Worm (Caenorhabditis elegans) whole organism, L4 larva: Measurements from ENCODE around the gene trpp-3.

Experiments
- R02D3.7 ChIP-seq: fragments of 150-350 bp; sonication (generic microtip); optimal IDR thresholded peaks from 3 replicates; lab custom pipeline; 2014; ENCODE audit warnings: missing biosample characterization, missing genetic modification characterization
- T20F7.1 ChIP-seq: fragments of 200-800 bp; sonication (Bioruptor generic); optimal IDR thresholded peaks from 2 replicates; lab custom pipeline; 2018; ENCODE audit warnings: mild to moderate bottlenecking, missing genetic modification characterization, missing compliant biosample characterization
- T26A8.4 ChIP-seq: fragments of 200-800 bp; sonication (Bioruptor generic); IDR thresholded peaks from 2 replicates; pipeline ENCODE4 v1.3.6; 2022; ENCODE audit warnings: missing genetic modification characterization, missing compliant biosample characterization
- Y105C5A.15 ChIP-seq: fragments of 200-800 bp; sonication (Bioruptor generic); IDR thresholded peaks from 2 replicates; pipeline ENCODE4 v1.3.6; 2022; ENCODE audit warnings: missing genetic modification characterization, missing compliant biosample characterization
- aha-1 ChIP-seq: fragments of 150-350 bp; peaks from one replicate; lab custom pipeline; 2014; ENCODE audit warnings: missing biosample characterization, missing genetic modification characterization
- aly-2 ChIP-seq: sonication (generic microtip); optimal IDR thresholded peaks from 2 replicates; lab custom pipeline; 2018; ENCODE audit warnings: missing biosample characterization, missing genetic modification characterization
- arid-1 ChIP-seq: fragments of 200-800 bp; sonication (Bioruptor generic); conservative IDR thresholded peaks from 2 replicates; pipeline ENCODE4 v1.3.6; 2022; ENCODE audit warnings: missing genetic modification reagents, missing genetic modification characterization, missing compliant biosample characterization
- attf-4 ChIP-seq: sonication (generic microtip); optimal IDR thresholded peaks from 3 replicates; lab custom pipeline; 2017; ENCODE audit warnings: missing biosample characterization, missing genetic modification characterization
- ceh-32 ChIP-seq: sonication (generic microtip); optimal IDR thresholded peaks from 2 replicates; lab custom pipeline; 2016; ENCODE audit warnings: mild to moderate bottlenecking, missing genetic modification characterization, missing compliant biosample characterization; ENCODE audit not compliant: poor library complexity
- ceh-62 ChIP-seq: sonication (generic microtip); optimal IDR thresholded peaks from 2 replicates; lab custom pipeline; 2017; ENCODE audit warnings: missing biosample characterization, missing genetic modification characterization
- ces-1 ChIP-seq: fragments of 150-350 bp; sonication (generic microtip); optimal IDR thresholded peaks from 4 replicates; lab custom pipeline; 2014; ENCODE audit warnings: missing biosample characterization, missing genetic modification reagents, missing genetic modification characterization
- cey-2 ChIP-seq: sonication (generic microtip); optimal IDR thresholded peaks from 3 replicates; lab custom pipeline; 2017; ENCODE audit warnings: missing genetic modification characterization, mild to moderate bottlenecking, missing compliant biosample characterization, antibody characterized with exemption, borderline replicate concordance; ENCODE audit not compliant: insufficient read depth
- dmd-6 ChIP-seq: fragments of 200-800 bp; sonication (Bioruptor generic); IDR thresholded peaks from 2 replicates; pipeline ENCODE4 v1.3.6; 2022; ENCODE audit warnings: missing genetic modification reagents, missing genetic modification characterization, missing compliant biosample characterization
- dmd-8 ChIP-seq: fragments of 200-800 bp; sonication (Bioruptor generic); IDR thresholded peaks from 2 replicates; pipeline ENCODE4 v1.3.6; 2022; ENCODE audit warnings: missing genetic modification characterization, missing compliant biosample characterization
- dmd-9 ChIP-seq: fragments of 200-800 bp; sonication (Bioruptor generic); IDR thresholded peaks from 2 replicates; pipeline ENCODE4 v1.3.6; 2022; ENCODE audit warnings: missing genetic modification reagents, missing genetic modification characterization, missing compliant biosample characterization
- dpl-1 ChIP-seq: fragments of 150-350 bp; optimal IDR thresholded peaks from 2 replicates; lab custom pipeline; 2014; ENCODE audit warnings: missing biosample characterization, missing genetic modification reagents, missing genetic modification characterization
- dve-1 ChIP-seq: sonication (generic microtip); optimal IDR thresholded peaks from 2 replicates; lab custom pipeline; 2017; ENCODE audit warnings: antibody characterized with exemption, mild to moderate bottlenecking, missing genetic modification characterization, missing compliant biosample characterization; ENCODE audit not compliant: insufficient read depth
- egl-27 ChIP-seq: sonication (generic microtip); optimal IDR thresholded peaks from 3 replicates; lab custom pipeline; 2017; ENCODE audit warnings: missing biosample characterization, missing genetic modification reagents, missing genetic modification characterization
- fkh-10 ChIP-seq: fragments of 150-350 bp; optimal IDR thresholded peaks from 2 replicates; lab custom pipeline; 2014; ENCODE audit warnings: missing biosample characterization, missing genetic modification reagents, missing genetic modification characterization
- gei-8 ChIP-seq: fragments of 200-800 bp; sonication (Bioruptor generic); optimal IDR thresholded peaks from 2 replicates; lab custom pipeline; 2018; ENCODE audit warnings: mild to moderate bottlenecking, missing genetic modification characterization, missing compliant biosample characterization
- hif-1 ChIP-seq, 2 experiments: sonication (generic microtip); optimal IDR thresholded peaks; 2 replicates each; lab custom pipeline; 2016 to 2017; ENCODE audit warnings: missing compliant biosample characterization in 2 of 2, missing genetic modification characterization in 2 of 2, missing genetic modification reagents in 2 of 2, missing genotype in 2 of 2, mild to moderate bottlenecking in 1 of 2
- hlh-30 ChIP-seq: sonication (generic microtip); optimal IDR thresholded peaks from 2 replicates; lab custom pipeline; 2017; ENCODE audit warnings: antibody characterized with exemption, mild to moderate bottlenecking, missing genetic modification characterization, missing compliant biosample characterization; ENCODE audit not compliant: insufficient read depth
- lin-1 ChIP-seq: fragments of 200-800 bp; sonication (Bioruptor generic); IDR thresholded peaks from 2 replicates; pipeline ENCODE4 v1.3.6; 2022; ENCODE audit warnings: missing genetic modification reagents, missing genetic modification characterization, missing compliant biosample characterization
- lin-29 ChIP-seq: fragments of 200-800 bp; sonication (Bioruptor generic); IDR thresholded peaks from 2 replicates; pipeline ENCODE4 v1.3.6; 2022; ENCODE audit warnings: missing genetic modification reagents, missing genetic modification characterization, missing compliant biosample characterization
- madf-5 ChIP-seq, 2 experiments: fragments of 200-800 bp; sonication (Bioruptor generic); IDR thresholded peaks; 2 replicates each; pipeline ENCODE4 v1.3.6; 2022; ENCODE audit warnings: missing compliant biosample characterization in 2 of 2, missing genetic modification characterization in 2 of 2
- mep-1 ChIP-seq: fragments of 150-350 bp; sonication (generic microtip); optimal IDR thresholded peaks from 3 replicates; lab custom pipeline; 2014; ENCODE audit warnings: missing biosample characterization, missing genetic modification characterization
- mes-2 ChIP-seq: sonication (generic microtip); optimal IDR thresholded peaks from 2 replicates; lab custom pipeline; 2016; ENCODE audit warnings: missing genotype, mild to moderate bottlenecking, missing genetic modification characterization, missing compliant biosample characterization; ENCODE audit not compliant: poor library complexity, severe bottlenecking
- mxl-2 ChIP-seq: fragments of 200-800 bp; sonication (Bioruptor generic); conservative IDR thresholded peaks from 2 replicates; pipeline ENCODE4 v1.3.6; 2022; ENCODE audit warnings: missing genetic modification reagents, missing genetic modification characterization, missing compliant biosample characterization
- mxl-3 ChIP-seq: fragments of 200-800 bp; sonication (Bioruptor generic); optimal IDR thresholded peaks from 2 replicates; lab custom pipeline; 2018; ENCODE audit warnings: mild to moderate bottlenecking, missing genetic modification characterization, missing compliant biosample characterization
- nhr-10 ChIP-seq: fragments of 150-350 bp; optimal IDR thresholded peaks from 2 replicates; lab custom pipeline; 2014; ENCODE audit warnings: missing biosample characterization, missing genetic modification characterization
- nhr-102 ChIP-seq: sonication (generic microtip); optimal IDR thresholded peaks from 2 replicates; lab custom pipeline; 2016; ENCODE audit warnings: mild to moderate bottlenecking, missing genetic modification characterization, moderate library complexity, missing compliant biosample characterization
- nhr-25 ChIP-seq: sonication (generic microtip); optimal IDR thresholded peaks from 2 replicates; lab custom pipeline; 2017; ENCODE audit warnings: missing genetic modification characterization, mild to moderate bottlenecking, missing compliant biosample characterization, antibody characterized with exemption, moderate library complexity, borderline replicate concordance; ENCODE audit not compliant: insufficient read depth
- nhr-28 ChIP-seq: fragments of 150-350 bp; optimal IDR thresholded peaks from 2 replicates; lab custom pipeline; 2014; ENCODE audit warnings: missing biosample characterization, missing genetic modification characterization
- nhr-48 ChIP-seq: sonication (generic microtip); optimal IDR thresholded peaks from 2 replicates; lab custom pipeline; 2016; ENCODE audit warnings: mild to moderate bottlenecking, missing genetic modification characterization, missing compliant biosample characterization
- nhr-76 ChIP-seq: fragments of 150-350 bp; optimal IDR thresholded peaks from 2 replicates; lab custom pipeline; 2014; ENCODE audit warnings: missing biosample characterization, missing genetic modification characterization
- pqm-1 ChIP-seq: sonication (generic microtip); optimal IDR thresholded peaks from 2 replicates; lab custom pipeline; 2017; ENCODE audit warnings: missing biosample characterization, missing genetic modification characterization
- saeg-2 ChIP-seq: fragments of 200-800 bp; sonication (Bioruptor generic); IDR thresholded peaks from 2 replicates; pipeline ENCODE4 v1.3.6; 2022; ENCODE audit warnings: missing genetic modification reagents, missing genetic modification characterization, missing compliant biosample characterization
- sdz-12 ChIP-seq: fragments of 200-800 bp; sonication (Bioruptor generic); optimal IDR thresholded peaks from 2 replicates; lab custom pipeline; 2018; ENCODE audit warnings: mild to moderate bottlenecking, missing genetic modification characterization, missing compliant biosample characterization
- snpc-1.2 ChIP-seq: fragments of 200-800 bp; sonication (Bioruptor generic); IDR thresholded peaks from 2 replicates; pipeline ENCODE4 v1.3.6; 2022; ENCODE audit warnings: missing genetic modification reagents, missing genetic modification characterization, missing compliant biosample characterization
- spr-1 ChIP-seq: sonication (generic microtip); optimal IDR thresholded peaks from 2 replicates; lab custom pipeline; 2016; ENCODE audit warnings: mild to moderate bottlenecking, missing genetic modification characterization, missing compliant biosample characterization
- tag-97 ChIP-seq: fragments of 200-800 bp; sonication (Bioruptor generic); IDR thresholded peaks from 2 replicates; pipeline ENCODE4 v1.3.6; 2022; ENCODE audit warnings: missing genetic modification characterization, missing compliant biosample characterization
- tra-1 ChIP-seq: fragments of 200-800 bp; sonication (Bioruptor generic); IDR thresholded peaks from 2 replicates; pipeline ENCODE4 v1.3.6; 2022; ENCODE audit warnings: missing genetic modification reagents, missing genetic modification characterization, missing compliant biosample characterization
- unc-62 ChIP-seq, 3 experiments: fragments of 150-350 bp in 1 of 3; sonication (generic microtip); optimal IDR thresholded peaks in 2 of 3; peaks in 1 of 3; 1 replicate in 1 of 3; 2 replicates in 2 of 3; lab custom pipeline; 2014 to 2017; ENCODE audit warnings: missing biosample characterization in 3 of 3, missing genetic modification characterization in 3 of 3, missing genetic modification reagents in 3 of 3, missing genotype in 1 of 3
- zfp-3 ChIP-seq: fragments of 200-800 bp; sonication (Bioruptor generic); conservative IDR thresholded peaks from 2 replicates; pipeline ENCODE4 v1.3.6; 2022; ENCODE audit warnings: missing genetic modification reagents, missing genetic modification characterization, missing compliant biosample characterization

Gene trpp-3

ce11 chrIII:9494209-9494608 is 31.1 kb upstream of the trpp-3 start:
- TF ChIP-seq tag-97 (GFP tag; lab: Robert Waterston, UW), result no peak
- no peak for TF ChIP-seq dmd-9 (GFP tag; lab: Robert Waterston, UW)
- no peak for TF ChIP-seq mes-2
- TF ChIP-seq sdz-12, result no peak
- TF ChIP-seq hlh-30 (tag; lab: Kevin White, UChicago), result no peak
- TF ChIP-seq ceh-32, result no peak
- TF ChIP-seq attf-4 (tag; lab: Kevin White, UChicago), result no peak
- TF ChIP-seq unc-62 (GFP tag; optimal IDR thresholded peaks at IDR 0.05 in 1 of 2; lab: Kevin White, UChicago), result peak in 1 of 2 experiments; percentile 97
- no peak for TF ChIP-seq unc-62 (tag; optimal IDR thresholded peaks at IDR 0.05; lab: Kevin White, UChicago)
- TF ChIP-seq aha-1 (tag; lab: Kevin White, UChicago), result peak; percentile 78
- TF ChIP-seq dmd-6 (GFP tag; lab: Robert Waterston, UW), result no peak
- no peak for TF ChIP-seq nhr-10 (tag; lab: Kevin White, UChicago)
- no peak for TF ChIP-seq spr-1 (tag; lab: Kevin White, UChicago)
- TF ChIP-seq, all 104 proteins: peak for 2

- no peak for TF ChIP-seq madf-5 (GFP tag; IDR thresholded peaks at IDR 0.05; lab: Robert Waterston, UW)
- TF ChIP-seq aha-1 (tag; lab: Kevin White, UChicago), result peak; percentile 64
Observed at ce11 chrIII:9496083-9496482, 29.3 kb upstream of the trpp-3 start.

ce11 chrIII:9497412-9497811 is 27.9 kb upstream of the trpp-3 start:
- TF ChIP-seq dmd-8 (GFP tag; lab: Robert Waterston, UW) (no peak), mxl-2 (GFP tag; lab: Robert Waterston, UW) (no peak), ceh-62 (tag; lab: Kevin White, UChicago) (no peak), nhr-102 (no peak), zfp-3 (GFP tag; lab: Robert Waterston, UW) (no peak), gei-8 (GFP tag; lab: Kevin White, UChicago) (no peak), Y105C5A.15 (GFP tag; lab: Robert Waterston, UW) (no peak), saeg-2 (no peak), egl-27 (tag; lab: Kevin White, UChicago) (no peak), nhr-28 (no peak), T20F7.1 (GFP tag; lab: Kevin White, UChicago) (no peak), arid-1 (GFP tag; lab: Robert Waterston, UW) (no peak), nhr-25 (tag; lab: Kevin White, UChicago) (no peak), aly-2 (tag; lab: Kevin White, UChicago) (no peak), lin-1 (GFP tag; lab: Robert Waterston, UW) (no peak), snpc-1.2 (GFP tag; lab: Robert Waterston, UW) (no peak), dpl-1 (GFP tag; lab: Kevin White, UChicago) (no peak), nhr-48 (tag; lab: Kevin White, UChicago) (no peak), pqm-1 (no peak)
- TF ChIP-seq, all 104 proteins: peak for 0

ce11 chrIII:9500267-9500666 is 25.1 kb upstream of the trpp-3 start, which contains the start of gene sod-4:
sod-4 (minus strand) TSS chrIII:9500375.
- TF ChIP-seq nhr-10 (tag; lab: Kevin White, UChicago) (no peak), dpl-1 (GFP tag; lab: Kevin White, UChicago) (no peak), hlh-30 (tag; lab: Kevin White, UChicago) (peak; percentile 86), hif-1 (tag; optimal IDR thresholded peaks at IDR 0.05; lab: Kevin White, UChicago) (no peak), lin-1 (GFP tag; lab: Robert Waterston, UW) (no peak), fkh-10 (GFP tag; lab: Kevin White, UChicago) (no peak), ces-1 (no peak), tra-1 (GFP tag; lab: Robert Waterston, UW) (peak; percentile 51; the same call in 1 of the 2 replicates), lin-29 (GFP tag; lab: Robert Waterston, UW) (no peak), mep-1 (tag; lab: Kevin White, UChicago) (peak; percentile 10), T26A8.4 (no peak), nhr-28 (peak; percentile 56), mxl-3 (peak; percentile 27), cey-2 (peak; percentile 36), arid-1 (GFP tag; lab: Robert Waterston, UW) (no peak), dve-1 (tag; lab: Kevin White, UChicago) (peak; percentile 55), attf-4 (tag; lab: Kevin White, UChicago) (no peak), nhr-76 (tag; lab: Kevin White, UChicago) (no peak), R02D3.7 (no peak)
